Fruit fly (Drosophila melanogaster): Measurements from ENCODE around the gene Theg.

DNA sequence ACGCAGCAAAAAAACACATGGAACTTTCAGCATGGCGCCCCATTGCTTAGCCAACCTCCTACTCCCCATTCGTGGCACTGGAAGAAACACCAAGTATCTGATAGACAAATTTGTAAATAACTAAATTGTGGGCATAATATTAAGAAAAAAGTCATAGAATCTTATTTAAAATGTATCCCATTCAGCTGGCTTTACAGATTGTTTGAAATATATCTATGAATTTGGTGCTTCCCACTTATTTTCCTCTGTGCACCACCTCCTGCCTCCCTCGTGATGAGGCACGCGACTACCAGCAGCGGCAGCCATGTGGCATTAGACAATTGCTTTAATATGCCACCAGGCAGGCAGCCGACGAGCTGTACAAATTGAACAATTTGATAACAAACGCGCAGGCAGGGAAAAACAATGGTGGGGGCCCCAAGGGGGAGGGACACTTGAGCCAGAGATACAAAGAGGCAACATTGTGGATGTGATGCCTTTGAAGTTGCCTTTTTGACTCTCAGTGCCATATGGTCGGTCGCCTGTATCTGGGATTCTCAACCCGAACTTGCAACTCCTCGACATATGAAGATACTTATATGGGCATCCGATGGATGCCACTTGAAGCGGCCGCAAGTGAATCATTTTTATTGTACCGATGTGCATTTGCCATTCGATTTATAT lies 34.8 kb downstream of the Theg start:
- no peak for TF ChIP-seq woc (GFP tag; optimal IDR thresholded peaks at IDR 0.05)
- TF ChIP-seq tai (GFP tag; optimal IDR thresholded peaks at IDR 0.05): no peak
